Worm (Caenorhabditis elegans) whole organism, L1 larva: ENCODE measurements around the gene str-180.

Experiments
- egl-27 ChIP-seq, 2 experiments: fragments of 150-350 bp in 1 of 2; sonication (generic microtip); optimal IDR thresholded peaks; 3 replicates each; lab custom pipeline; 2017 to 2018; ENCODE audit warnings: missing biosample characterization in 2 of 2, missing genetic modification characterization in 2 of 2, missing genetic modification reagents in 2 of 2
- irx-1 ChIP-seq: sonication (generic microtip); optimal IDR thresholded peaks from 2 replicates; lab custom pipeline; 2016; ENCODE audit warnings: missing genetic modification characterization, missing compliant biosample characterization
- unc-130 ChIP-seq: fragments of 150-350 bp; optimal IDR thresholded peaks from 2 replicates; lab custom pipeline; 2017; ENCODE audit warnings: missing biosample characterization, missing genetic modification characterization, inconsistent platforms

ce11 chrV:6690075-6690474 is 21.4 kb upstream of the str-180 start:
- TF ChIP-seq irx-1 (tag; lab: Kevin White, UChicago) = no peak
- TF ChIP-seq egl-27 (tag; optimal IDR thresholded peaks at IDR 0.05; lab: Kevin White, UChicago) = no peak
- TF ChIP-seq unc-130 = no peak
